Worm (Caenorhabditis elegans) whole organism, young adult: ENCODE results near the gene snf-10.

Source experiments
- egl-44 ChIP-seq: fragments of 200-800 bp; sonication (Bioruptor generic); IDR thresholded peaks from 2 replicates; pipeline ENCODE4 v1.3.6; 2022; ENCODE audit warnings: missing genetic modification reagents, missing genetic modification characterization, missing compliant biosample characterization
- fkh-3 ChIP-seq: sonication (generic microtip); optimal IDR thresholded peaks from 2 replicates; lab custom pipeline; 2016; ENCODE audit warnings: mild to moderate bottlenecking, missing genetic modification characterization, missing compliant biosample characterization
- rcor-1 ChIP-seq: fragments of 200-800 bp; sonication (Bioruptor generic); IDR thresholded peaks from 2 replicates; pipeline ENCODE4 v1.3.6; 2022; ENCODE audit warnings: missing genetic modification reagents, missing genetic modification characterization, missing compliant biosample characterization
- ztf-18 ChIP-seq: sonication (generic microtip); optimal IDR thresholded peaks from 2 replicates; lab custom pipeline; 2016; ENCODE audit warnings: missing genotype, mild to moderate bottlenecking, missing genetic modification characterization, missing compliant biosample characterization

DNA sequence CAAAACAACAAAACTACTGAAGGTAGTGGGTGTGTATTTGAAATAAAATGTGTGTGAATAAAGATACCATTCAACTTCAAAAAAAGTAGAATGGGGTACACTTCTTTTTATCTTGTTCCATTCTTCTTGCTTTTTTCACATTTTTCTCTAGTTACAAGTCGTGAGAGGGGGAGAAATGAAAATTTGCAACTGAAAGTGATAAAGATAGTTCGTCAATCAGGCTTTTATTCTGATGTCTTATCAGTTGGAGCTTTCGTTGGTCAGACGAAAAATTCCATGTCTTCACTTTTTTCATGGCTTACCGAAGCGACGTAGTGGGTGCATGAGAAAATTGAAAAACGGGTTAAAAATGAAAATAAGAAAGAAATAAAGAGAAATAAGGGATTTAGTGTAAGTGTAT lies 6.9 kb downstream of the snf-10 start, which contains the start of gene Y32F6A.4:
- TF ChIP-seq rcor-1 (GFP tag; lab: Robert Waterston, UW) = no peak
- no peak for TF ChIP-seq fkh-3 (tag; lab: Kevin White, UChicago)
- TF ChIP-seq ztf-18 (tag; lab: Kevin White, UChicago) = no peak
- no peak for TF ChIP-seq egl-44 (GFP tag; lab: Robert Waterston, UW)
